Fruit fly (Drosophila melanogaster): ENCODE measurements around the gene Irp-1A.

- no peak for TF ChIP-seq h (optimal IDR thresholded peaks at IDR 0.05)
- no peak for TF ChIP-seq psq (optimal IDR thresholded peaks at IDR 0.05)
- no peak for TF ChIP-seq ttk (optimal IDR thresholded peaks at IDR 0.05)
Observed at dm6 chr3R:22768633-22769032, 44.2 kb upstream of the Irp-1A start, which contains the start of gene CG43091.
